Worm (Caenorhabditis elegans): ENCODE data around the gene hpo-8.

ce11 chrV:6823432-6823831 lies 15.7 kb upstream of the hpo-8 start:
- TF ChIP-seq ama-1 (optimal IDR thresholded peaks at IDR 0.05): no peak
- TF ChIP-seq mml-1 (tag; optimal IDR thresholded peaks at IDR 0.05): no peak
- TF ChIP-seq lin-39 (tag; optimal IDR thresholded peaks at IDR 0.05): no peak
- TF ChIP-seq nfya-1 (tag; optimal IDR thresholded peaks at IDR 0.05; ENCODE audit: insufficient read depth): no peak
- TF ChIP-seq aly-2 (tag; optimal IDR thresholded peaks at IDR 0.05): no peak
- no peak for TF ChIP-seq elt-3 (tag; optimal IDR thresholded peaks at IDR 0.05)
- TF ChIP-seq ztf-11 (tag; optimal IDR thresholded peaks at IDR 0.05): no peak
- TF ChIP-seq nhr-28 (tag; optimal IDR thresholded peaks at IDR 0.05): no peak
- no peak for TF ChIP-seq zag-1 (tag; optimal IDR thresholded peaks at IDR 0.05)
- TF ChIP-seq ceh-82 (tag; optimal IDR thresholded peaks at IDR 0.05): no peak
- TF ChIP-seq ceh-16 (tag; optimal IDR thresholded peaks at IDR 0.05): no peak
- TF ChIP-seq egl-27 (tag; optimal IDR thresholded peaks at IDR 0.05): no peak
- TF ChIP-seq nhr-76 (tag; optimal IDR thresholded peaks at IDR 0.05): no peak
